Worm (Caenorhabditis elegans): ENCODE data around the gene F59A1.6.

F59A1.6 gene

DNA sequence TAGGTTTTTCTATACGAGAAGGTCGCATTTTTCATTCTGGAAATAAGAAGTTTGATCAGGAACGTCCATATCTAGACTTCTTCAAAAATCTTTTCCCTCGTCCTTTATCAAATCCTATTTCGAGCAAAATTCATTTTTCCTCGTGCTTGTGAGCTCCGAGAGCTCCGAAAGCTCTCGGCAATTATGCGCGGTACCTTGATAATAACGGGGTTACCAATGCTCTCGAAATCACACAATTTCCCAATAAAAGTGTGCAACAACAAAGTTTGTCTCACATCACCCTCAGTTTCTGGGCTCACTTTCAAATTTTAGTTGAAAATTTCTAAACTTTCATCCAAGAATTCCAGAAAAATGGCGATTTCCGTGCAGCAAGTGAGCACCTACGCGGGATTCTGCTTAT is 16.4 kb upstream of the F59A1.6 start, which contains the start of gene str-89:
TSS of gene str-89 (plus strand) at position 301 of the 400 bp plus-strand sequence.
- TF ChIP-seq F13H6.1 (tag; optimal IDR thresholded peaks at IDR 0.05) = no peak
- no peak for TF ChIP-seq aly-2 (tag; optimal IDR thresholded peaks at IDR 0.05)
- no peak for TF ChIP-seq skn-1 (tag; optimal IDR thresholded peaks at IDR 0.05)
- no peak for TF ChIP-seq alr-1 (tag; optimal IDR thresholded peaks at IDR 0.05)
- TF ChIP-seq ama-1 (optimal IDR thresholded peaks at IDR 0.05) = no peak
- no peak for TF ChIP-seq blmp-1 (tag; optimal IDR thresholded peaks at IDR 0.05; ENCODE audit: insufficient read depth)
- no peak for TF ChIP-seq nhr-23 (tag; optimal IDR thresholded peaks at IDR 0.05)
- no peak for TF ChIP-seq ceh-16 (tag; optimal IDR thresholded peaks at IDR 0.05)
- TF ChIP-seq nhr-21 (tag; optimal IDR thresholded peaks at IDR 0.05) = no peak
- no peak for TF ChIP-seq zag-1 (tag; optimal IDR thresholded peaks at IDR 0.05)
- TF ChIP-seq ztf-1 (GFP tag; conservative IDR thresholded peaks at IDR 0.05) = no peak
- TF ChIP-seq nhr-6 (tag; optimal IDR thresholded peaks at IDR 0.05) = no peak
- no peak for TF ChIP-seq lsy-2 (tag; optimal IDR thresholded peaks at IDR 0.05)
- no peak for TF ChIP-seq nhr-10 (tag; optimal IDR thresholded peaks at IDR 0.05)
- TF ChIP-seq nhr-11 (tag; optimal IDR thresholded peaks at IDR 0.05) = no peak
- no peak for TF ChIP-seq sma-3 (GFP tag; optimal IDR thresholded peaks at IDR 0.05)
- no peak for TF ChIP-seq nhr-25 (tag; optimal IDR thresholded peaks at IDR 0.05)
- no peak for TF ChIP-seq peb-1 (tag; optimal IDR thresholded peaks at IDR 0.05)
- TF ChIP-seq lin-13 (GFP tag; optimal IDR thresholded peaks at IDR 0.05) = no peak
- TF ChIP-seq sma-9 (GFP tag; optimal IDR thresholded peaks at IDR 0.05) = no peak
- no peak for TF ChIP-seq sma-9 (tag; optimal IDR thresholded peaks at IDR 0.05)

DNA sequence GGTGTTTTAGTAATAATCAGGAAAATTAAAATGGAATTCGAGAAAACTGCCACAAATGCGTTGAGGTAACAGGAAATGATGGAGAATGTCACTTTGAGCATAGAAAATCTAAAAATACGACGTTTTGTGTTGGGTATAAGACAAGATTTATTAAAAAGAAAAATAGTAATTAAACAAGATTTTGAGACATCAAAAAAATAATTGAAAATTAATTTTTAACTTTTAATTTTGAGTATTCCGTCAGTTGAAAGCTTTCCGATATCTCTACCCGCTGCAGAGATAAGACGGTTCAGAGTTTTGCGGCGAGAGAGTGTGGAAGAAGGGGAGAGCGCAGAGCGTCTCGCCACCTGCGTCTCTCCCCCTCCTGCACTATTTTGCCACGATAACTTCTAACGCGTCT is 11.6 kb upstream of the F59A1.6 start, which contains the start of gene str-93:
TSS of gene str-93 (minus strand) at position 101 of the 400 bp plus-strand sequence.
- TF ChIP-seq gmeb-1 (tag; optimal IDR thresholded peaks at IDR 0.05) (no peak), ceh-82 (tag; optimal IDR thresholded peaks at IDR 0.05) (no peak), mdl-1 (tag; optimal IDR thresholded peaks at IDR 0.05) (no peak), snpc-4 (tag; optimal IDR thresholded peaks at IDR 0.05) (no peak), elt-1 (tag; optimal IDR thresholded peaks at IDR 0.05) (no peak), dmd-4 (tag; optimal IDR thresholded peaks at IDR 0.05) (no peak), F13H6.1 (tag; optimal IDR thresholded peaks at IDR 0.05) (no peak), sem-4 (tag; optimal IDR thresholded peaks at IDR 0.05) (no peak), elt-3 (tag; optimal IDR thresholded peaks at IDR 0.05) (no peak), nhr-6 (tag; optimal IDR thresholded peaks at IDR 0.05) (no peak), C34F6.9 (tag; optimal IDR thresholded peaks at IDR 0.05) (no peak), nhr-12 (tag; optimal IDR thresholded peaks at IDR 0.05) (no peak), sma-3 (GFP tag; optimal IDR thresholded peaks at IDR 0.05) (no peak), peb-1 (tag; optimal IDR thresholded peaks at IDR 0.05) (no peak), ceh-16 (tag; optimal IDR thresholded peaks at IDR 0.05) (no peak), skn-1 (tag; optimal IDR thresholded peaks at IDR 0.05) (no peak)

DNA sequence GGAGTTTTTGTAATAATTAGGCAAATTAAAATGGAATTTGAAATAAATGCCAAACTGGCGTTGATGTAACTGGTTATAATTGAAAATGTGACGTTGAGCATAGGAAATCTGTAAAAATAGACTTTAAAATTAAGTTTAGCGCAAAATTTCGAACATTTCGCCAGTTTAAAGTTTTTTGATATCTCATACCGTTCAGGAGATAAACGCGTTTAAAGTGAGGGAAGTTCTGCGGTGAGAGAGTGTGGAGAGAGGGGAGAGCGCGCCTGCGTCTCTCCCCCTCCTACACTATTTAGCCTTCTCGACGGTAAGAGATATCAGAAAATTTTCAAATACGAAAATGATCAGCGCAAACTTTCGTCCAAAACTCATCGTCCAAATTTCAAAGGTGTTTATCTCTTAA is 8.4 kb upstream of the F59A1.6 start, which contains the start of gene str-92:
TSS of gene str-92 (minus strand) at position 101 of the 400 bp plus-strand sequence.
- TF ChIP-seq ztf-4 (tag; optimal IDR thresholded peaks at IDR 0.05) = no peak
- no peak for TF ChIP-seq dmd-4 (tag; optimal IDR thresholded peaks at IDR 0.05)
- no peak for TF ChIP-seq blmp-1 (tag; optimal IDR thresholded peaks at IDR 0.05; ENCODE audit: insufficient read depth)
- TF ChIP-seq sma-3 (GFP tag; optimal IDR thresholded peaks at IDR 0.05) = no peak
- no peak for TF ChIP-seq aly-2 (tag; optimal IDR thresholded peaks at IDR 0.05)
- no peak for TF ChIP-seq fos-1 (tag; optimal IDR thresholded peaks at IDR 0.05)
- TF ChIP-seq lin-39 (tag; optimal IDR thresholded peaks at IDR 0.05) = no peak
- TF ChIP-seq unc-62 (GFP tag; optimal IDR thresholded peaks at IDR 0.05) = no peak
- no peak for TF ChIP-seq nhr-11 (tag; optimal IDR thresholded peaks at IDR 0.05)
- TF ChIP-seq crh-2 (tag; optimal IDR thresholded peaks at IDR 0.05) = no peak
- no peak for TF ChIP-seq snpc-4 (tag; optimal IDR thresholded peaks at IDR 0.05)
- no peak for TF ChIP-seq Y55F3AM.14 (GFP tag; optimal IDR thresholded peaks at IDR 0.05)

DNA sequence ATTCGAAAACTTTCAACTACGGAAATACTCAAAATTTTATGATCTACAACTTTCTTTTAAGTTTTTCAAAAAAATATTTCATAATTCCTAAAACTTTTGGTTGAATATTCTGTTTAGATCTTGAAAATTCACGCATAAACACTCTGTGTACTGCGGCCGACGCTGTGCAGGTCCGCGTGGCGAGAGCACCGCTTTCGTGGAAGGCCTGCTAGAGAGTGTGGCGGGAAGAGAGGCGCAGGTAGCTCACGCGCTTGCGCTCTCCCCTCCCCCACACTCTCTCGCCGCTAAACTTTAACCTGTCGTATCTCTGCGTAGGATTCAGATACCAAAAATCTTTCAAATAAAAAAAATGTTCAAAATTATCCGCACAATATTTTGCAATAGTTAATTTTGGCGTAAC is 1.7 kb upstream of the F59A1.6 start:
- no peak for TF ChIP-seq nhr-12 (tag; optimal IDR thresholded peaks at IDR 0.05)
- no peak for TF ChIP-seq F13H6.1 (tag; optimal IDR thresholded peaks at IDR 0.05)
- no peak for TF ChIP-seq zag-1 (tag; optimal IDR thresholded peaks at IDR 0.05)
- TF ChIP-seq Y55F3AM.14 (GFP tag; optimal IDR thresholded peaks at IDR 0.05) = no peak
- TF ChIP-seq dmd-4 (tag; optimal IDR thresholded peaks at IDR 0.05) = no peak
- TF ChIP-seq skn-1 (tag; optimal IDR thresholded peaks at IDR 0.05) = no peak
- TF ChIP-seq nhr-25 (tag; optimal IDR thresholded peaks at IDR 0.05) = no peak
- no peak for TF ChIP-seq R02D3.7 (tag; optimal IDR thresholded peaks at IDR 0.05)
- no peak for TF ChIP-seq nhr-11 (tag; optimal IDR thresholded peaks at IDR 0.05)
- TF ChIP-seq ztf-11 (tag; optimal IDR thresholded peaks at IDR 0.05) = no peak
- TF ChIP-seq unc-39 (tag; optimal IDR thresholded peaks at IDR 0.05) = no peak
- no peak for TF ChIP-seq ztf-1 (GFP tag; conservative IDR thresholded peaks at IDR 0.05)
- no peak for TF ChIP-seq mdl-1 (tag; optimal IDR thresholded peaks at IDR 0.05)
